Worm (Caenorhabditis elegans) whole organism, midembryonic: ENCODE measurements around the gene srsx-9.

ENCODE experiments used
- T22C8.4 ChIP-seq: fragments of 200-800 bp; sonication (Bioruptor generic); IDR thresholded peaks from 2 replicates; pipeline ENCODE4 v1.3.6; 2022; ENCODE audit warnings: missing genetic modification characterization, missing compliant biosample characterization
- cog-1 ChIP-seq: sonication (generic microtip); optimal IDR thresholded peaks from 2 replicates; lab custom pipeline; 2016; ENCODE audit warnings: missing genetic modification characterization, missing compliant biosample characterization
- flt-1 ChIP-seq: fragments of 200-800 bp; sonication (Bioruptor generic); IDR thresholded peaks from 2 replicates; pipeline ENCODE4 v1.3.6; 2022; ENCODE audit warnings: missing genetic modification characterization, missing compliant biosample characterization
- klf-2 ChIP-seq: fragments of 200-800 bp; sonication (Bioruptor generic); conservative IDR thresholded peaks from 2 replicates; pipeline ENCODE4 v1.3.6; 2022; ENCODE audit warnings: missing genetic modification reagents, missing genetic modification characterization, missing compliant biosample characterization
- med-1 ChIP-seq: sonication (generic microtip); optimal IDR thresholded peaks from 2 replicates; lab custom pipeline; 2017; ENCODE audit warnings: missing genetic modification characterization, mild to moderate bottlenecking, missing compliant biosample characterization, antibody characterized with exemption, missing genetic modification reagents; ENCODE audit not compliant: insufficient read depth
- ref-1 ChIP-seq: fragments of 200-800 bp; sonication (Bioruptor generic); conservative IDR thresholded peaks from 2 replicates; pipeline ENCODE4 v1.3.6; 2022; ENCODE audit warnings: missing genetic modification reagents, missing genetic modification characterization, missing compliant biosample characterization
- tab-1 ChIP-seq: fragments of 200-800 bp; sonication (Bioruptor generic); IDR thresholded peaks from 2 replicates; pipeline ENCODE4 v1.3.6; 2022; ENCODE audit warnings: missing genetic modification characterization, missing compliant biosample characterization
- ztf-23 ChIP-seq: fragments of 200-800 bp; sonication (Bioruptor generic); IDR thresholded peaks from 2 replicates; pipeline ENCODE4 v1.3.6; 2022; ENCODE audit warnings: missing genetic modification reagents, missing genetic modification characterization, missing compliant biosample characterization
- ztf-29 ChIP-seq: fragments of 200-800 bp; sonication (Bioruptor generic); IDR thresholded peaks from 2 replicates; pipeline ENCODE4 v1.3.6; 2022; ENCODE audit warnings: missing genetic modification reagents, missing genetic modification characterization, missing compliant biosample characterization

Gene srsx-9

ce11 chrV:4965790-4966189 lies 7.1 kb downstream of the srsx-9 start:
- TF ChIP-seq cog-1 (tag; lab: Kevin White, UChicago) (no peak), ref-1 (no peak), tab-1 (GFP tag; lab: Robert Waterston, UW) (no peak), flt-1 (GFP tag; lab: Robert Waterston, UW) (no peak), ztf-23 (GFP tag; lab: Robert Waterston, UW) (no peak), med-1 (GFP tag; lab: Kevin White, UChicago) (no peak), ztf-29 (GFP tag; lab: Robert Waterston, UW) (no peak), T22C8.4 (no peak), klf-2 (GFP tag; lab: Robert Waterston, UW) (no peak)

- TF ChIP-seq cog-1 (tag; lab: Kevin White, UChicago) (no peak), tab-1 (GFP tag; lab: Robert Waterston, UW) (no peak), ztf-29 (GFP tag; lab: Robert Waterston, UW) (no peak)
Observed at ce11 chrV:4964671-4965420, 8.0 kb downstream of the srsx-9 start.

ce11 chrV:4964020-4964635 lies 8.7 kb downstream of the srsx-9 start:
- TF ChIP-seq med-1 (GFP tag; lab: Kevin White, UChicago) (no peak), cog-1 (tag; lab: Kevin White, UChicago) (peak; percentile 27), tab-1 (GFP tag; lab: Robert Waterston, UW) (0 out of 2 replicates have a peak, but pooled peaks have one; percentile 64)

ce11 chrV:4963606-4964005 lies 9.2 kb downstream of the srsx-9 start:
- TF ChIP-seq T22C8.4 = no peak
- no peak for TF ChIP-seq ztf-23 (GFP tag; lab: Robert Waterston, UW)
- TF ChIP-seq ref-1 = no peak
- no peak for TF ChIP-seq med-1 (GFP tag; lab: Kevin White, UChicago)

ce11 chrV:4962968-4963367 lies 9.9 kb downstream of the srsx-9 start, which contains the start of gene tam-1:
tam-1 (minus strand) TSS chrV:4963102.
- TF ChIP-seq flt-1 (GFP tag; lab: Robert Waterston, UW) (no peak), T22C8.4 (peak; percentile 50; the same call in 1 of the 2 replicates), cog-1 (tag; lab: Kevin White, UChicago) (no peak), med-1 (GFP tag; lab: Kevin White, UChicago) (no peak), tab-1 (GFP tag; lab: Robert Waterston, UW) (no peak), ztf-29 (GFP tag; lab: Robert Waterston, UW) (0 out of 2 replicates have a peak, but pooled peaks have one; percentile 9), klf-2 (GFP tag; lab: Robert Waterston, UW) (no peak)

- TF ChIP-seq ref-1 (no peak), tab-1 (GFP tag; lab: Robert Waterston, UW) (no peak), klf-2 (GFP tag; lab: Robert Waterston, UW) (0 out of 2 replicates have a peak, but pooled peaks have one; percentile 22), T22C8.4 (no peak)
Observed at ce11 chrV:4960686-4961085, 12.2 kb downstream of the srsx-9 start.

- TF ChIP-seq klf-2 (GFP tag; lab: Robert Waterston, UW) (no peak), ref-1 (no peak), T22C8.4 (no peak), tab-1 (GFP tag; lab: Robert Waterston, UW) (no peak), flt-1 (GFP tag; lab: Robert Waterston, UW) (no peak), ztf-23 (GFP tag; lab: Robert Waterston, UW) (no peak), cog-1 (tag; lab: Kevin White, UChicago) (no peak), med-1 (GFP tag; lab: Kevin White, UChicago) (no peak), ztf-29 (GFP tag; lab: Robert Waterston, UW) (no peak)
Observed at ce11 chrV:4957619-4958018, 15.2 kb downstream of the srsx-9 start.

ce11 chrV:4956529-4956928 lies 16.3 kb downstream of the srsx-9 start, which contains the start of gene str-208:
str-208 (plus strand) TSS chrV:4956829.
- TF ChIP-seq cog-1 (tag; lab: Kevin White, UChicago) = no peak

ce11 chrV:4951434-4951833 lies 21.4 kb downstream of the srsx-9 start, which contains the start of gene str-207:
str-207 (plus strand) TSS chrV:4951734.
- TF ChIP-seq tab-1 (GFP tag; lab: Robert Waterston, UW) = no peak
- no peak for TF ChIP-seq med-1 (GFP tag; lab: Kevin White, UChicago)
- TF ChIP-seq T22C8.4 = no peak
- TF ChIP-seq klf-2 (GFP tag; lab: Robert Waterston, UW) = no peak
- no peak for TF ChIP-seq ref-1
- no peak for TF ChIP-seq flt-1 (GFP tag; lab: Robert Waterston, UW)
- no peak for TF ChIP-seq ztf-29 (GFP tag; lab: Robert Waterston, UW)
- TF ChIP-seq ztf-23 (GFP tag; lab: Robert Waterston, UW) = no peak
- TF ChIP-seq cog-1 (tag; lab: Kevin White, UChicago) = no peak

- no peak for TF ChIP-seq cog-1 (tag; lab: Kevin White, UChicago)
- no peak for TF ChIP-seq klf-2 (GFP tag; lab: Robert Waterston, UW)
- TF ChIP-seq ztf-23 (GFP tag; lab: Robert Waterston, UW) = no peak
- TF ChIP-seq tab-1 (GFP tag; lab: Robert Waterston, UW) = no peak
- TF ChIP-seq flt-1 (GFP tag; lab: Robert Waterston, UW) = no peak
- no peak for TF ChIP-seq ztf-29 (GFP tag; lab: Robert Waterston, UW)
- no peak for TF ChIP-seq T22C8.4
- TF ChIP-seq med-1 (GFP tag; lab: Kevin White, UChicago) = no peak
- no peak for TF ChIP-seq ref-1
Observed at ce11 chrV:4948635-4949034, 24.2 kb downstream of the srsx-9 start, which contains the start of gene str-209. str-209 (plus strand) TSS chrV:4948935.
